Worm (Caenorhabditis elegans) whole organism, L3 larva: ENCODE data around the gene F42C5.3.

Experiments used
- ceh-9 ChIP-seq: sonication (generic microtip); optimal IDR thresholded peaks from 2 replicates; lab custom pipeline; 2018; ENCODE audit warnings: missing biosample characterization, missing genetic modification characterization
- nhr-23 ChIP-seq: fragments of 150-350 bp; optimal IDR thresholded peaks from 2 replicates; lab custom pipeline; 2014; ENCODE audit warnings: missing biosample characterization, missing genetic modification reagents, missing genetic modification characterization
- nhr-43 ChIP-seq: sonication (generic microtip); optimal IDR thresholded peaks from 2 replicates; lab custom pipeline; 2016; ENCODE audit warnings: mild to moderate bottlenecking, missing genetic modification characterization, missing compliant biosample characterization; ENCODE audit not compliant: poor library complexity, severe bottlenecking

F42C5.3 gene

DNA sequence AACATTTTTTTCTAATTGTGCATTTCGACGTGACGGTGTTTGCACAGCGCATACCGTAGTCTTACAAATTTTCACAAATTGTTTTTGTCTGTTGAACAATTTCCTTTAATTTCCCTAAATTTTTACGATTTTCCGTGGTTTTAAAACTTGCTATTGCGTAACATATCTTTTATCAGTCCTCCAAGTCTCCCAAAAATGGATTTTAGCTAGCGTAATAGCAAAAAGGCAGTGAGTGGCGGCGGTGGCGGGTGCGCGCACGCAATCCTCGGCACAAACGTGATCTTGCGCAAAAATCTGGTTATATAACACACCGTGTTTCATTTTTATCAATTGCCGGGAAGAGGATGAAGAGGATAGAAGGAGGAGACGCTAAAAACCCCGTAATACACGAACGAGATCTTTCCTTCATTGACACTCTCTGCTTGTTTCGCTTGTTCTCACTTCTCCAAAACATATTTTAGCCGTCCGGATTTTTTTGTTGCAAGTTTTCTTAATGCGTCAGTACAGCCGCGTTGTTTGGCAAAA, 51.1 kb downstream of the F42C5.3 start:
- TF ChIP-seq nhr-23 (peak; percentile 34), ceh-9 (tag; lab: Kevin White, UChicago) (no peak), nhr-43 (tag; lab: Kevin White, UChicago) (peak; percentile 56)
- TF ChIP-seq, all 47 proteins: peak for 2
